Worm (Caenorhabditis elegans) whole organism, L4 larva: ENCODE data around the gene fust-1.

Experiments used
- F10B5.3 ChIP-seq: sonication (generic microtip); optimal IDR thresholded peaks from 2 replicates; lab custom pipeline; 2016; ENCODE audit warnings: mild to moderate bottlenecking, missing genetic modification characterization, missing compliant biosample characterization
- F26F4.8 ChIP-seq: fragments of 200-800 bp; sonication (Bioruptor generic); conservative IDR thresholded peaks from 2 replicates; pipeline ENCODE4 v1.3.6; 2022; ENCODE audit warnings: missing genetic modification characterization, missing compliant biosample characterization
- F44E2.7 ChIP-seq: fragments of 200-800 bp; sonication (Bioruptor generic); IDR thresholded peaks from 2 replicates; pipeline ENCODE4 v2.1.2; 2022; ENCODE audit warnings: missing genetic modification characterization, missing compliant biosample characterization
- T26A8.4 ChIP-seq: fragments of 200-800 bp; sonication (Bioruptor generic); IDR thresholded peaks from 2 replicates; pipeline ENCODE4 v1.3.6; 2022; ENCODE audit warnings: missing genetic modification characterization, missing compliant biosample characterization
- Y48G9A.11 ChIP-seq: fragments of 200-800 bp; sonication (Bioruptor generic); IDR thresholded peaks from 2 replicates; pipeline ENCODE4 v1.3.6; 2022; ENCODE audit warnings: missing genetic modification reagents, missing genetic modification characterization, missing compliant biosample characterization
- aha-1 ChIP-seq: fragments of 150-350 bp; peaks from one replicate; lab custom pipeline; 2014; ENCODE audit warnings: missing biosample characterization, missing genetic modification characterization
- ama-1 ChIP-seq: fragments of 150-350 bp; optimal IDR thresholded peaks from 2 replicates; lab custom pipeline; 2014; ENCODE audit warnings: inconsistent platforms, mixed read lengths
- ceh-32 ChIP-seq: sonication (generic microtip); optimal IDR thresholded peaks from 2 replicates; lab custom pipeline; 2016; ENCODE audit warnings: mild to moderate bottlenecking, missing genetic modification characterization, missing compliant biosample characterization; ENCODE audit not compliant: poor library complexity
- ceh-44 ChIP-seq: fragments of 200-800 bp; sonication (Bioruptor generic); IDR thresholded peaks from 2 replicates; pipeline ENCODE4 v1.3.6; 2022; ENCODE audit warnings: missing genetic modification reagents, missing genetic modification characterization, missing compliant biosample characterization
- cey-2 ChIP-seq: sonication (generic microtip); optimal IDR thresholded peaks from 3 replicates; lab custom pipeline; 2017; ENCODE audit warnings: missing genetic modification characterization, mild to moderate bottlenecking, missing compliant biosample characterization, antibody characterized with exemption, borderline replicate concordance; ENCODE audit not compliant: insufficient read depth
- ctbp-1 ChIP-seq: fragments of 200-800 bp; sonication (Bioruptor generic); IDR thresholded peaks from 2 replicates; pipeline ENCODE4 v1.3.6; 2022; ENCODE audit warnings: missing genetic modification reagents, missing genetic modification characterization, missing compliant biosample characterization
- daf-12 ChIP-seq: fragments of 150-350 bp; optimal IDR thresholded peaks from 2 replicates; lab custom pipeline; 2014; ENCODE audit warnings: missing biosample characterization, missing genetic modification reagents, missing genetic modification characterization
- daf-19 ChIP-seq: fragments of 200-800 bp; sonication (Bioruptor generic); conservative IDR thresholded peaks from 2 replicates; pipeline ENCODE4 v1.3.6; 2022; ENCODE audit warnings: missing genetic modification characterization, missing compliant biosample characterization
- dmd-9 ChIP-seq: fragments of 200-800 bp; sonication (Bioruptor generic); IDR thresholded peaks from 2 replicates; pipeline ENCODE4 v1.3.6; 2022; ENCODE audit warnings: missing genetic modification reagents, missing genetic modification characterization, missing compliant biosample characterization
- fkh-10 ChIP-seq: fragments of 150-350 bp; optimal IDR thresholded peaks from 2 replicates; lab custom pipeline; 2014; ENCODE audit warnings: missing biosample characterization, missing genetic modification reagents, missing genetic modification characterization
- fos-1 ChIP-seq: fragments of 150-350 bp; optimal IDR thresholded peaks from 2 replicates; lab custom pipeline; 2014; ENCODE audit warnings: missing biosample characterization, missing genetic modification characterization
- hif-1 ChIP-seq, 2 experiments: sonication (generic microtip); optimal IDR thresholded peaks; 2 replicates each; lab custom pipeline; 2016 to 2017; ENCODE audit warnings: missing compliant biosample characterization in 2 of 2, missing genetic modification characterization in 2 of 2, missing genetic modification reagents in 2 of 2, missing genotype in 2 of 2, mild to moderate bottlenecking in 1 of 2
- hlh-30 ChIP-seq: sonication (generic microtip); optimal IDR thresholded peaks from 2 replicates; lab custom pipeline; 2017; ENCODE audit warnings: antibody characterized with exemption, mild to moderate bottlenecking, missing genetic modification characterization, missing compliant biosample characterization; ENCODE audit not compliant: insufficient read depth
- jun-1 ChIP-seq: fragments of 150-350 bp; optimal IDR thresholded peaks from 2 replicates; lab custom pipeline; 2014; ENCODE audit warnings: missing biosample characterization, missing genetic modification reagents, missing genetic modification characterization
- lim-7 ChIP-seq: fragments of 200-800 bp; sonication (Bioruptor generic); IDR thresholded peaks from 2 replicates; pipeline ENCODE4 v1.3.6; 2022; ENCODE audit warnings: missing genetic modification characterization, missing compliant biosample characterization
- lin-1 ChIP-seq: fragments of 200-800 bp; sonication (Bioruptor generic); IDR thresholded peaks from 2 replicates; pipeline ENCODE4 v1.3.6; 2022; ENCODE audit warnings: missing genetic modification reagents, missing genetic modification characterization, missing compliant biosample characterization
- lin-13 ChIP-seq: fragments of 150-350 bp; optimal IDR thresholded peaks from 2 replicates; lab custom pipeline; 2014; ENCODE audit warnings: missing biosample characterization, missing genetic modification reagents, missing genetic modification characterization
- lin-29 ChIP-seq: fragments of 200-800 bp; sonication (Bioruptor generic); IDR thresholded peaks from 2 replicates; pipeline ENCODE4 v1.3.6; 2022; ENCODE audit warnings: missing genetic modification reagents, missing genetic modification characterization, missing compliant biosample characterization
- lin-39 ChIP-seq: fragments of 150-350 bp; optimal IDR thresholded peaks from 2 replicates; lab custom pipeline; 2014; ENCODE audit warnings: missing biosample characterization, missing genetic modification reagents, missing genetic modification characterization
- lsy-2 ChIP-seq, 2 experiments: fragments of 150-350 bp in 1 of 2; sonication (generic microtip) in 1 of 2; optimal IDR thresholded peaks; 2 replicates each; lab custom pipeline; 2014 to 2017; ENCODE audit warnings: missing biosample characterization in 2 of 2, missing genetic modification characterization in 2 of 2
- mdl-1 ChIP-seq, 2 experiments: fragments of 150-350 bp in 1 of 2; sonication (generic microtip) in 1 of 2; optimal IDR thresholded peaks; 2 replicates each; lab custom pipeline; 2014 to 2017; ENCODE audit warnings: missing biosample characterization in 2 of 2, missing genetic modification characterization in 2 of 2
- mdt-29 ChIP-seq: fragments of 200-800 bp; sonication (Bioruptor generic); IDR thresholded peaks from 2 replicates; pipeline ENCODE4 v1.3.6; 2022; ENCODE audit warnings: missing genetic modification reagents, missing genetic modification characterization, missing compliant biosample characterization
- mep-1 ChIP-seq: fragments of 150-350 bp; sonication (generic microtip); optimal IDR thresholded peaks from 3 replicates; lab custom pipeline; 2014; ENCODE audit warnings: missing biosample characterization, missing genetic modification characterization
- mxl-2 ChIP-seq: fragments of 200-800 bp; sonication (Bioruptor generic); conservative IDR thresholded peaks from 2 replicates; pipeline ENCODE4 v1.3.6; 2022; ENCODE audit warnings: missing genetic modification reagents, missing genetic modification characterization, missing compliant biosample characterization
- mxl-3 ChIP-seq: fragments of 200-800 bp; sonication (Bioruptor generic); optimal IDR thresholded peaks from 2 replicates; lab custom pipeline; 2018; ENCODE audit warnings: mild to moderate bottlenecking, missing genetic modification characterization, missing compliant biosample characterization
- nhr-10 ChIP-seq: fragments of 150-350 bp; optimal IDR thresholded peaks from 2 replicates; lab custom pipeline; 2014; ENCODE audit warnings: missing biosample characterization, missing genetic modification characterization
- nhr-102 ChIP-seq: sonication (generic microtip); optimal IDR thresholded peaks from 2 replicates; lab custom pipeline; 2016; ENCODE audit warnings: mild to moderate bottlenecking, missing genetic modification characterization, moderate library complexity, missing compliant biosample characterization
- nhr-11 ChIP-seq: fragments of 150-350 bp; optimal IDR thresholded peaks from 2 replicates; lab custom pipeline; 2014; ENCODE audit warnings: missing biosample characterization, missing genetic modification characterization
- nhr-111 ChIP-seq: fragments of 200-800 bp; sonication (Bioruptor generic); optimal IDR thresholded peaks from 2 replicates; lab custom pipeline; 2018; ENCODE audit warnings: mild to moderate bottlenecking, missing genetic modification characterization, missing compliant biosample characterization
- nhr-25 ChIP-seq: sonication (generic microtip); optimal IDR thresholded peaks from 2 replicates; lab custom pipeline; 2017; ENCODE audit warnings: missing genetic modification characterization, mild to moderate bottlenecking, missing compliant biosample characterization, antibody characterized with exemption, moderate library complexity, borderline replicate concordance; ENCODE audit not compliant: insufficient read depth
- nhr-42 ChIP-seq: fragments of 200-800 bp; sonication (Bioruptor generic); IDR thresholded peaks from 2 replicates; pipeline ENCODE4 v1.3.6; 2022; ENCODE audit warnings: missing genetic modification characterization, missing compliant biosample characterization
- nhr-76 ChIP-seq: fragments of 150-350 bp; optimal IDR thresholded peaks from 2 replicates; lab custom pipeline; 2014; ENCODE audit warnings: missing biosample characterization, missing genetic modification characterization
- pha-4 ChIP-seq, 2 experiments: fragments of 150-350 bp in 1 of 2; fragments of 200-800 bp in 1 of 2; sonication (Bioruptor generic) in 1 of 2; IDR thresholded peaks in 1 of 2; optimal IDR thresholded peaks in 1 of 2; 2 replicates each; pipeline versions ENCODE4 v1.3.6 to Lab custom; 2014 to 2022; ENCODE audit warnings: missing genetic modification characterization in 2 of 2, missing genetic modification reagents in 2 of 2, missing biosample characterization in 1 of 2, missing compliant biosample characterization in 1 of 2
- pqm-1 ChIP-seq: sonication (generic microtip); optimal IDR thresholded peaks from 2 replicates; lab custom pipeline; 2017; ENCODE audit warnings: missing biosample characterization, missing genetic modification characterization
- saeg-2 ChIP-seq: fragments of 200-800 bp; sonication (Bioruptor generic); IDR thresholded peaks from 2 replicates; pipeline ENCODE4 v1.3.6; 2022; ENCODE audit warnings: missing genetic modification reagents, missing genetic modification characterization, missing compliant biosample characterization
- skn-1 ChIP-seq: fragments of 150-350 bp; optimal IDR thresholded peaks from 2 replicates; lab custom pipeline; 2014; ENCODE audit warnings: missing biosample characterization, missing genetic modification characterization
- snpc-1.2 ChIP-seq: fragments of 200-800 bp; sonication (Bioruptor generic); IDR thresholded peaks from 2 replicates; pipeline ENCODE4 v1.3.6; 2022; ENCODE audit warnings: missing genetic modification reagents, missing genetic modification characterization, missing compliant biosample characterization
- tag-97 ChIP-seq: fragments of 200-800 bp; sonication (Bioruptor generic); IDR thresholded peaks from 2 replicates; pipeline ENCODE4 v1.3.6; 2022; ENCODE audit warnings: missing genetic modification characterization, missing compliant biosample characterization
- unc-62 ChIP-seq, 3 experiments: fragments of 150-350 bp in 1 of 3; sonication (generic microtip); optimal IDR thresholded peaks in 2 of 3; peaks in 1 of 3; 1 replicate in 1 of 3; 2 replicates in 2 of 3; lab custom pipeline; 2014 to 2017; ENCODE audit warnings: missing biosample characterization in 3 of 3, missing genetic modification characterization in 3 of 3, missing genetic modification reagents in 3 of 3, missing genotype in 1 of 3
- vab-7 ChIP-seq: fragments of 200-800 bp; sonication (Bioruptor generic); IDR thresholded peaks from 2 replicates; pipeline ENCODE4 v1.3.6; 2022; ENCODE audit warnings: missing genetic modification reagents, missing genetic modification characterization, missing compliant biosample characterization
- zag-1 ChIP-seq: fragments of 150-350 bp; optimal IDR thresholded peaks from 2 replicates; lab custom pipeline; 2014; ENCODE audit warnings: missing biosample characterization, missing genetic modification characterization
- zip-11 ChIP-seq: fragments of 200-800 bp; sonication (Bioruptor generic); IDR thresholded peaks from 2 replicates; pipeline ENCODE4 v1.3.6; 2022; ENCODE audit warnings: missing genetic modification characterization, missing compliant biosample characterization
- ztf-11 ChIP-seq: fragments of 150-350 bp; optimal IDR thresholded peaks from 2 replicates; lab custom pipeline; 2014; ENCODE audit warnings: missing biosample characterization, missing genetic modification characterization

fust-1 gene

DNA sequence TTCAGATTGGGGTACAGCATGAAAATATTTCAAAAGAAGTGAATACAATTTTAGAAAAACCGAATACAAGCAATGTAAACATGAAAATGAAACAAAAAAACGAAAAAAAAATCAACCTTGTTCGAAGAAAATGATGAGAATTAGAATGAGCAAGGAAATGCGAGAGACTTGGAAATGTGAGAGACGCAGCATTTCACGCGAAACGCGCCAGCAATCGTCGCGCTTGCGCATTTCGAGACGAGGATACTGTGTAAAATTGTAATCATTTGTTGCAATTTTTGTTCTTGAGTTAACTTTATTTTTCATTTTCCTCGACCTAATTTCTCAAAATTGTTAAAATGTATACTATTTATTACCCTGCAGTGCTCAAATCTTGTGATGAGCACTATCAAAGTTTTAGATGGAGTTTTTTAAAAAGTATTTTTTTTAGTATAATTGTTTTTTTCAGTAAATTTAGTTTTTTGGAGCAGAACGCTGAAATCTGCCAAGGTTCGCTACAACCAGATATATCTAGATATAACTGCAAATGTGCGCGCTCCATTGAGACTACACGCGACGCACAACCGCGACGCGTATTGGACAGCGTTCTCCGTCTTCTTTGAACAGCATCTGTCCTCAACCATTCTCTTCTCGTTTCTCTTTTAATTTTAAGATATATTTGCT, at the start of gene fust-1 (continued):
- TF ChIP-seq mxl-2 (GFP tag; lab: Robert Waterston, UW) (peak; percentile 85; the same call in 1 of the 2 replicates), mep-1 (tag; lab: Kevin White, UChicago) (peak; percentile 96), vab-7 (GFP tag; lab: Robert Waterston, UW) (0 out of 2 replicates have a peak, but pooled peaks have one; percentile 49), snpc-1.2 (GFP tag; lab: Robert Waterston, UW) (peak; percentile 78), fkh-10 (GFP tag; lab: Kevin White, UChicago) (peak; percentile 82), nhr-111 (no peak), daf-19 (GFP tag; lab: Robert Waterston, UW) (no peak), nhr-42 (peak; percentile 93), pqm-1 (tag; lab: Kevin White, UChicago) (peak; percentile 13), ama-1 (lab: Kevin White, UChicago) (peak; percentile 72), hlh-30 (tag; lab: Kevin White, UChicago) (peak; percentile 83), saeg-2 (GFP tag; lab: Robert Waterston, UW) (peak; percentile 87), ctbp-1 (GFP tag; lab: Robert Waterston, UW) (peak; percentile 94), ztf-11 (tag; lab: Kevin White, UChicago) (no peak), cey-2 (tag; lab: Kevin White, UChicago) (peak; percentile 76), aha-1 (peak; percentile 98), lim-7 (no peak), zag-1 (tag; lab: Kevin White, UChicago) (peak; percentile 72), skn-1 (peak; percentile 87), nhr-10 (tag; lab: Kevin White, UChicago) (peak; percentile 6), unc-62 (GFP tag; optimal IDR thresholded peaks at IDR 0.05 in 1 of 2; lab: Kevin White, UChicago) (peak in 1 of 2 experiments; percentile 90), unc-62 (tag; optimal IDR thresholded peaks at IDR 0.05; lab: Kevin White, UChicago) (no peak), lsy-2 (tag; optimal IDR thresholded peaks at IDR 0.05; lab: Kevin White, UChicago) (peak; percentile 80 to 97), pha-4 (GFP tag; IDR thresholded peaks at IDR 0.05; lab: Robert Waterston, UW) (peak; percentile 94), pha-4 (tag; optimal IDR thresholded peaks at IDR 0.05; lab: Kevin White, UChicago) (peak; percentile 73), jun-1 (peak; percentile 85), mdt-29 (peak; percentile 91), F26F4.8 (GFP tag; lab: Robert Waterston, UW) (no peak), fos-1 (no peak), daf-12 (no peak), Y48G9A.11 (GFP tag; lab: Robert Waterston, UW) (peak; percentile 91), lin-1 (GFP tag; lab: Robert Waterston, UW) (peak; percentile 89), F44E2.7 (GFP tag; lab: Robert Waterston, UW) (peak; percentile 67; the same call in 1 of the 2 replicates), nhr-102 (peak; percentile 94), ceh-44 (GFP tag; lab: Robert Waterston, UW) (0 out of 2 replicates have a peak, but pooled peaks have one; percentile 40), mdl-1 (tag; optimal IDR thresholded peaks at IDR 0.05; lab: Kevin White, UChicago) (peak in 1 of 2 experiments; percentile 68), hif-1 (tag; optimal IDR thresholded peaks at IDR 0.05; lab: Kevin White, UChicago) (peak; percentile 36 to 71), ceh-32 (tag; lab: Kevin White, UChicago) (peak; percentile 16), F10B5.3 (tag; lab: Kevin White, UChicago) (peak; percentile 89), nhr-11 (tag; lab: Kevin White, UChicago) (peak; percentile 94), tag-97 (GFP tag; lab: Robert Waterston, UW) (no peak), lin-13 (peak; percentile 94), zip-11 (GFP tag; lab: Robert Waterston, UW) (no peak), mxl-3 (GFP tag; lab: Kevin White, UChicago) (peak; percentile 77), dmd-9 (GFP tag; lab: Robert Waterston, UW) (peak; percentile 77; the same call in 1 of the 2 replicates), lin-39 (no peak), nhr-76 (peak; percentile 71), lin-29 (peak; percentile 84), nhr-25 (tag; lab: Kevin White, UChicago) (peak; percentile 93), T26A8.4 (GFP tag; lab: Robert Waterston, UW) (peak; percentile 95)
